Worm (Caenorhabditis elegans) whole organism, early embryonic: ENCODE data around the gene rme-6.

Experiments used
- B0310.2 ChIP-seq: sonication (generic microtip); optimal IDR thresholded peaks from 2 replicates; lab custom pipeline; 2016; ENCODE audit warnings: mild to moderate bottlenecking, missing genetic modification characterization, missing compliant biosample characterization
- ama-1 ChIP-seq: fragments of 150-350 bp; optimal IDR thresholded peaks from 2 replicates; lab custom pipeline; 2014
- ceh-13 ChIP-seq: fragments of 200-800 bp; sonication (Bioruptor generic); optimal IDR thresholded peaks from 2 replicates; lab custom pipeline; 2018; ENCODE audit warnings: mild to moderate bottlenecking, missing genetic modification characterization, missing compliant biosample characterization
- flt-1 ChIP-seq: fragments of 200-800 bp; sonication (Bioruptor generic); IDR thresholded peaks from 2 replicates; pipeline ENCODE4 v1.3.6; 2022; ENCODE audit warnings: missing genetic modification characterization, missing compliant biosample characterization
- hmg-4 ChIP-seq: fragments of 200-800 bp; sonication (Bioruptor generic); optimal IDR thresholded peaks from 2 replicates; lab custom pipeline; 2018; ENCODE audit warnings: mild to moderate bottlenecking, missing genetic modification characterization, missing compliant biosample characterization
- hnd-1 ChIP-seq: sonication (generic microtip); optimal IDR thresholded peaks from 2 replicates; lab custom pipeline; 2016; ENCODE audit warnings: missing genetic modification characterization, missing compliant biosample characterization
- sea-1 ChIP-seq: fragments of 200-800 bp; sonication (Bioruptor generic); conservative IDR thresholded peaks from 2 replicates; pipeline ENCODE4 v1.3.6; 2022; ENCODE audit warnings: missing genetic modification characterization, missing compliant biosample characterization

- TF ChIP-seq ama-1 (lab: Kevin White, UChicago): no peak
- no peak for TF ChIP-seq ceh-13
- TF ChIP-seq hmg-4 (GFP tag; lab: Kevin White, UChicago): peak; percentile 60
- TF ChIP-seq hnd-1: no peak
- TF ChIP-seq B0310.2: no peak
- TF ChIP-seq sea-1 (GFP tag; lab: Robert Waterston, UW): no peak
- TF ChIP-seq flt-1: no peak
Measured at ce11 chrX:1128503-1129036, 31.6 kb downstream of the rme-6 start, which contains the start of gene snx-1.
